Worm (Caenorhabditis elegans): ENCODE results near the gene pck-3.

The pck-3 gene

DNA sequence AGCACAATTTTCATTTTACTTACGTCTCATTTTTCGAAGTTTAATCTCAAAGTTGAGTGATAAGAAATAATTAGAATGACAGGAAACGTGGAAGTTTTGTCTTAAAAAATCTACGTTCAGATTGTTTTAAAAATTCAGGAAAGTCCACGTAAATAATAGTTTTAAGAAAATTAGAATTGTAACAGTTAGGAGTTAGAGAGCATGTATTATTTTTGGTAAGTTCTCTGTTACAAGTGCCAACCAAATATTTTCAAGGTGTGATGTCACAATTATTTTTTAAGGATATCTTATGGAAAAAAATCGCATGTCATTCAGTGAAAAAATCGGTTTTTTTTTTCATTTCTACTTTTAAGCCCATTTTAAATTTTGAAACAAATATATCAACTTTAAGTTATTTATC lies 11.9 kb upstream of the pck-3 start, which contains the start of gene H04M03.11:
H04M03.11 (minus strand) TSS at position 101 of the 400 bp plus-strand sequence.
- TF ChIP-seq fkh-10 (GFP tag; optimal IDR thresholded peaks at IDR 0.05) (no peak), C16A3.4 (tag; optimal IDR thresholded peaks at IDR 0.05) (no peak), C34B4.2 (tag; optimal IDR thresholded peaks at IDR 0.05) (no peak)

- TF ChIP-seq skn-1 (tag; optimal IDR thresholded peaks at IDR 0.05) (no peak), Y116A8C.19 (tag; optimal IDR thresholded peaks at IDR 0.05; ENCODE audit: borderline replicate concordance) (no peak), lin-14 (GFP tag; optimal IDR thresholded peaks at IDR 0.05) (no peak), pag-3 (tag; optimal IDR thresholded peaks at IDR 0.05; ENCODE audit: borderline replicate concordance, insufficient read depth) (no peak), egl-27 (tag; optimal IDR thresholded peaks at IDR 0.05) (no peak), mdl-1 (tag; optimal IDR thresholded peaks at IDR 0.05) (no peak), F16B12.6 (tag; optimal IDR thresholded peaks at IDR 0.05) (no peak), blmp-1 (tag; optimal IDR thresholded peaks at IDR 0.05) (peak; percentile 91)
Observed at ce11 chrIV:5885180-5885887, 11.1 kb upstream of the pck-3 start, which contains the start of gene glf-1. Gene glf-1 (plus strand): TSS chrIV:5885835.

ce11 chrIV:5886605-5887004 lies 9.8 kb upstream of the pck-3 start:
- TF ChIP-seq aha-1 (tag; optimal IDR thresholded peaks at IDR 0.05) (no peak), tlp-1 (tag; optimal IDR thresholded peaks at IDR 0.05) (no peak), pax-3 (tag; optimal IDR thresholded peaks at IDR 0.05) (no peak), elt-2 (tag; optimal IDR thresholded peaks at IDR 0.05) (no peak), tbx-2 (tag; optimal IDR thresholded peaks at IDR 0.05) (no peak), efl-1 (optimal IDR thresholded peaks at IDR 0.05) (no peak), efl-1 (GFP tag; optimal IDR thresholded peaks at IDR 0.05 in 1 of 2) (peak in 1 of 2 experiments; percentile 63), lin-13 (GFP tag; optimal IDR thresholded peaks at IDR 0.05) (no peak), zip-4 (GFP tag; optimal IDR thresholded peaks at IDR 0.05) (no peak), blmp-1 (tag; optimal IDR thresholded peaks at IDR 0.05) (peak; percentile 55), fkh-10 (GFP tag; optimal IDR thresholded peaks at IDR 0.05) (no peak)

DNA sequence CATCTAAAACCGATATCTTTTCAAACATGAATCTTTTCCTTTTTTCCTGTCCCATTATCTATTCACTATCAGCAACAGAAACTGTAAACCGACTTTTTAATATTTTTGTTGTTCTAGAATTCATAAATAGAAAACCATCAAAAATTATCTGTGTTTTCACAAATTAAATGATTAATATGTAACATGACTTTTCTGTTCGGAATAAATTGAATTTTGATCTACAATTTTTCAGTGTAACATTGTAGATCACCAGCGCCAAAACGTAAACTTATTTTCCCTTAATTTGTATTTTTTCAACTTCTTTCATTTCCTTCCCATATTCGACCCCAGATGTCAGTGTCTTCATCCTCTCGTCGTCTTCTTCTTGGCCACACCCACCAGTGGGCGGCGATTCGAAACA lies 5.2 kb upstream of the pck-3 start, which contains the start of gene H04M03.3:
H04M03.3 (plus strand) TSS at position 301 of the 400 bp plus-strand sequence.
- TF ChIP-seq lir-3 (tag; optimal IDR thresholded peaks at IDR 0.05; ENCODE audit: poor library complexity) (no peak), ces-1 (GFP tag; optimal IDR thresholded peaks at IDR 0.05) (no peak), nhr-84 (tag; optimal IDR thresholded peaks at IDR 0.05) (no peak)

DNA sequence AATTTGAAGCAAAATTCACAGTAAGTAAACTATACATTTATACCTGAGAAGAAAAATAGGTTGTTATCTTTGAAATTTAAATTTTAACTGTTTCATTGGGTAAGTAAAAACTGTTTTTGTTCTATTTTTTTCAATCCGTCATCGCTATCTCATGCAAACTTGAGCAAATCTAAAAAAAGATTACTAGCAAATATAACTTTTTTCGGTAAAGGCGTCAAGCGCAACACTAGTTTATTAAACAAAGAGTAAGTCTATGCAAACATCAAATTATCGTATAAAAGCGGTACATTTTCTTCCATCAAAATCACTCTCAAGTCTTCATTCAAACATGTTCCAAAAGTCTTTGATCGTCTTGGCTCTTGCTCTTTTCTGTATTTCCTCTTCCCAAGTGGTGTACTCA lies 1.3 kb upstream of the pck-3 start, which contains the start of gene nspb-6:
nspb-6 (plus strand) TSS at position 301 of the 400 bp plus-strand sequence.
- TF ChIP-seq C04F5.9 (tag; optimal IDR thresholded peaks at IDR 0.05) (no peak), nhr-84 (tag; optimal IDR thresholded peaks at IDR 0.05) (no peak), pag-3 (tag; optimal IDR thresholded peaks at IDR 0.05; ENCODE audit: borderline replicate concordance, insufficient read depth) (no peak), xbp-1 (tag; optimal IDR thresholded peaks at IDR 0.05) (no peak), ces-1 (GFP tag; optimal IDR thresholded peaks at IDR 0.05) (no peak), isw-1 (GFP tag; IDR thresholded peaks at IDR 0.05) (no peak), Y116A8C.19 (tag; optimal IDR thresholded peaks at IDR 0.05; ENCODE audit: borderline replicate concordance) (no peak), rnt-1 (tag; optimal IDR thresholded peaks at IDR 0.05) (no peak), elt-2 (tag; optimal IDR thresholded peaks at IDR 0.05) (no peak), nhr-77 (tag; optimal IDR thresholded peaks at IDR 0.05) (no peak), hlh-17 (GFP tag; optimal IDR thresholded peaks at IDR 0.05; ENCODE audit: borderline replicate concordance) (no peak), aha-1 (tag; optimal IDR thresholded peaks at IDR 0.05) (no peak), snpc-4 (tag; optimal IDR thresholded peaks at IDR 0.05) (no peak), fkh-4 (tag; optimal IDR thresholded peaks at IDR 0.05; ENCODE audit: borderline replicate concordance) (no peak), dpl-1 (GFP tag; optimal IDR thresholded peaks at IDR 0.05) (no peak), ets-5 (GFP tag; IDR thresholded peaks at IDR 0.05) (no peak), unc-98 (GFP tag; IDR thresholded peaks at IDR 0.05) (no peak), mef-2 (tag; optimal IDR thresholded peaks at IDR 0.05) (no peak), ceh-88 (GFP tag; IDR thresholded peaks at IDR 0.05) (no peak)
